Worm (Caenorhabditis elegans) whole organism, L3 larva: ENCODE data around the gene F40G12.2.

ENCODE experiments used
- fos-1 ChIP-seq: fragments of 150-350 bp; optimal IDR thresholded peaks from 2 replicates; lab custom pipeline; 2014; ENCODE audit warnings: missing biosample characterization, missing genetic modification characterization
- nhr-11 ChIP-seq: fragments of 150-350 bp; optimal IDR thresholded peaks from 2 replicates; lab custom pipeline; 2014; ENCODE audit warnings: missing biosample characterization, missing genetic modification characterization
- nhr-237 ChIP-seq: fragments of 150-350 bp; optimal IDR thresholded peaks from 2 replicates; lab custom pipeline; 2014; ENCODE audit warnings: missing biosample characterization, missing genetic modification characterization
- nhr-77 ChIP-seq: fragments of 150-350 bp; optimal IDR thresholded peaks from 2 replicates; lab custom pipeline; 2014; ENCODE audit warnings: missing biosample characterization, missing genetic modification characterization
- skn-1 ChIP-seq: fragments of 150-350 bp; optimal IDR thresholded peaks from 2 replicates; lab custom pipeline; 2014; ENCODE audit warnings: missing biosample characterization, missing genetic modification characterization
- unc-62 ChIP-seq: fragments of 150-350 bp; sonication (generic microtip); optimal IDR thresholded peaks from 4 replicates; lab custom pipeline; 2014; ENCODE audit warnings: missing biosample characterization, missing genetic modification reagents, missing genetic modification characterization

DNA sequence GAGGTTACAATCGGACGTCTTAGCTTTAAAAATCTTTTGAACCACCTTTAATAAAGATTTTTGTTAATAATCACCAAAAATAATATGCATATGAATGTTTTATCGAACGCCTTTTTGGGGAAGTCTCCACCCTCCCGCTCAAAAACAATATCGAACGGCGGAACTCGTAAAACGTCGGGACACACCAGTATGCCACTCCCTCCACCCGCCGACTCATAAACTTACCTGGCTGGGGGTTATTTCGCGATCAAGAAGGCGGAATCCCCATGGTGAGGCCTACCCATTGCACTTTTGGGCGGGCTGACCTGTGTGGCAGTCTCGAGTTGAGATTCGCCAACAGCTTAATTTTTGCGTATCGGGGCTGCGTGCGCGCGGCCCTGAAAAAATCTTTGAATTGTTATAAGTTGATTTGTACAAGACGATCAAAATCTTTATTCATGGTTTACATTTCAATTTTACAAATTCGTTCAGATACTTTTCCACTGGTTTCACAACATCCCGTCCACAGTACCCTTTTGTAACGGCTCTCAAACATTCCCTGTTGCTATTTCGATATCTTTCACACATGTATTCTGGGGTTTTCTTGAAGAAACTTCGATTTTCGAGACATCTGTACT, 6.7 kb upstream of the F40G12.2 start:
- TF ChIP-seq unc-62 (GFP tag; lab: Kevin White, UChicago) (no peak), fos-1 (tag; lab: Kevin White, UChicago) (no peak), nhr-77 (tag; lab: Kevin White, UChicago) (no peak), nhr-11 (tag; lab: Kevin White, UChicago) (no peak), skn-1 (no peak), nhr-237 (tag; lab: Kevin White, UChicago) (no peak)
